Worm (Caenorhabditis elegans) whole organism, L3 larva: ENCODE measurements around the gene srb-16.

Source experiments
- ceh-82 ChIP-seq: fragments of 150-350 bp; optimal IDR thresholded peaks from 2 replicates; lab custom pipeline; 2014; ENCODE audit warnings: missing biosample characterization, missing genetic modification characterization
- eor-1 ChIP-seq, 2 experiments: fragments of 150-350 bp; optimal IDR thresholded peaks; 2 replicates each; lab custom pipeline; 2014 to 2018; ENCODE audit warnings: missing biosample characterization in 2 of 2, missing genetic modification characterization in 2 of 2
- mdl-1 ChIP-seq: fragments of 150-350 bp; optimal IDR thresholded peaks from 2 replicates; lab custom pipeline; 2014; ENCODE audit warnings: missing biosample characterization, missing genetic modification characterization
- nhr-11 ChIP-seq: fragments of 150-350 bp; optimal IDR thresholded peaks from 2 replicates; lab custom pipeline; 2014; ENCODE audit warnings: missing biosample characterization, missing genetic modification characterization
- nhr-77 ChIP-seq: fragments of 150-350 bp; optimal IDR thresholded peaks from 2 replicates; lab custom pipeline; 2014; ENCODE audit warnings: missing biosample characterization, missing genetic modification characterization
- snpc-4 ChIP-seq: fragments of 150-350 bp; optimal IDR thresholded peaks from 2 replicates; lab custom pipeline; 2014; ENCODE audit warnings: missing biosample characterization, missing genetic modification characterization

- TF ChIP-seq eor-1 (tag; optimal IDR thresholded peaks at IDR 0.05; lab: Kevin White, UChicago) (no peak), mdl-1 (tag; lab: Kevin White, UChicago) (no peak), snpc-4 (tag; lab: Kevin White, UChicago) (no peak), ceh-82 (tag; lab: Kevin White, UChicago) (no peak), nhr-11 (tag; lab: Kevin White, UChicago) (no peak), nhr-77 (no peak)
Observed at ce11 chrII:5178609-5179008, 27.9 kb upstream of the srb-16 start.
